Fruit fly (Drosophila melanogaster) whole organism, embryonic: ENCODE data around the gene Acp76A.

Experiments
- CG10321 ChIP-seq: fragments of 200-800 bp; sonication (Bioruptor generic); IDR thresholded peaks from 2 replicates; pipeline ENCODE4 v1.3.6; 2022; ENCODE audit warnings: missing biosample characterization, missing genetic modification characterization
- CG10959 ChIP-seq: fragments of 200-800 bp; sonication (Bioruptor generic); IDR thresholded peaks from 2 replicates; pipeline ENCODE4 v1.3.6; 2022; ENCODE audit warnings: missing biosample characterization, missing genetic modification characterization
- CG12155 ChIP-seq: fragments of 200-800 bp; sonication (Bioruptor generic); optimal IDR thresholded peaks from 3 replicates; lab custom pipeline; 2016; ENCODE audit warnings: missing biosample characterization, missing genetic modification characterization
- CG12391 ChIP-seq: fragments of 200-800 bp; sonication (Bioruptor generic); optimal IDR thresholded peaks from 3 replicates; lab custom pipeline; 2018; ENCODE audit warnings: missing biosample characterization, mild to moderate bottlenecking, missing genetic modification characterization, moderate library complexity
- CG12769 ChIP-seq: fragments of 200-800 bp; sonication (Bioruptor generic); optimal IDR thresholded peaks from 2 replicates; lab custom pipeline; 2019; ENCODE audit warnings: missing biosample characterization, mild to moderate bottlenecking, missing genetic modification characterization, moderate library complexity
- CG13624 ChIP-seq: fragments of 200-800 bp; sonication (Bioruptor generic); optimal IDR thresholded peaks from 2 replicates; lab custom pipeline; 2016; ENCODE audit warnings: missing biosample characterization, missing genetic modification characterization
- CG14441 ChIP-seq: fragments of 200-800 bp; sonication (Bioruptor generic); IDR thresholded peaks from 2 replicates; pipeline ENCODE4 v1.3.6; 2022; ENCODE audit warnings: missing biosample characterization, missing genetic modification characterization
- CG15696 ChIP-seq: fragments of 200-800 bp; sonication (Bioruptor generic); optimal IDR thresholded peaks from 2 replicates; lab custom pipeline; 2019; ENCODE audit warnings: missing biosample characterization, mild to moderate bottlenecking, missing genetic modification characterization, moderate library complexity
- CG1603 ChIP-seq: fragments of 200-800 bp; sonication (Bioruptor generic); optimal IDR thresholded peaks from 2 replicates; lab custom pipeline; 2019; ENCODE audit warnings: missing biosample characterization, mild to moderate bottlenecking, missing genetic modification characterization, moderate library complexity
- CG17361 ChIP-seq: fragments of 200-800 bp; sonication (Bioruptor generic); IDR thresholded peaks from 3 replicates; pipeline ENCODE4 v1.3.6; 2022; ENCODE audit warnings: missing biosample characterization, missing genetic modification characterization
- CG2116 ChIP-seq: fragments of 200-800 bp; sonication (Bioruptor generic); optimal IDR thresholded peaks from 3 replicates; lab custom pipeline; 2018; ENCODE audit warnings: missing biosample characterization, mild to moderate bottlenecking, missing genetic modification characterization
- CG2129 ChIP-seq: fragments of 200-800 bp; sonication (Bioruptor generic); IDR thresholded peaks from 2 replicates; pipeline ENCODE4 v1.3.6; 2022; ENCODE audit warnings: missing biosample characterization, missing genetic modification characterization; ENCODE audit not compliant: partially characterized antibody
- CG3065 ChIP-seq: fragments of 200-800 bp; sonication (Bioruptor generic); optimal IDR thresholded peaks from 2 replicates; lab custom pipeline; 2016; ENCODE audit warnings: missing biosample characterization, missing genetic modification characterization
- CG31388 ChIP-seq: fragments of 200-800 bp; sonication (Bioruptor generic); optimal IDR thresholded peaks from 2 replicates; lab custom pipeline; 2016; ENCODE audit warnings: missing biosample characterization, missing genetic modification characterization
- CG32772 ChIP-seq: fragments of 200-800 bp; sonication (Bioruptor generic); IDR thresholded peaks from 2 replicates; pipeline ENCODE4 v1.3.6; 2022; ENCODE audit warnings: missing biosample characterization, missing genetic modification characterization
- CG7839 ChIP-seq: fragments of 200-800 bp; sonication (Bioruptor generic); optimal IDR thresholded peaks from 3 replicates; lab custom pipeline; 2018; ENCODE audit warnings: missing biosample characterization, mild to moderate bottlenecking, missing genetic modification characterization, moderate library complexity
- CG8388 ChIP-seq: fragments of 200-800 bp; sonication (Bioruptor generic); optimal IDR thresholded peaks from 2 replicates; lab custom pipeline; 2019; ENCODE audit warnings: missing biosample characterization, mild to moderate bottlenecking, missing genetic modification characterization, moderate library complexity
- CG8478 ChIP-seq: fragments of >200 bp; optimal IDR thresholded peaks from 2 replicates; lab custom pipeline; 2018
- CTCF ChIP-seq: fragments of 200-800 bp; sonication (Bioruptor generic); optimal IDR thresholded peaks from 2 replicates; lab custom pipeline; 2017; ENCODE audit warnings: missing biosample characterization, mild to moderate bottlenecking, missing genetic modification characterization, moderate library complexity
- Camta ChIP-seq: fragments of 200-800 bp; sonication (Bioruptor generic); optimal IDR thresholded peaks from 2 replicates; lab custom pipeline; 2016; ENCODE audit warnings: missing biosample characterization, missing genetic modification characterization
- Dp ChIP-seq: fragments of 200-800 bp; sonication (Bioruptor generic); optimal IDR thresholded peaks from 2 replicates; lab custom pipeline; 2018; ENCODE audit warnings: missing biosample characterization, mild to moderate bottlenecking, missing genetic modification characterization, moderate library complexity
- Eip74EF ChIP-seq, 2 experiments: fragments of 200-800 bp in 1 of 2; fragments of >200 bp in 1 of 2; sonication (Bioruptor generic) in 1 of 2; optimal IDR thresholded peaks; 2 replicates each; lab custom pipeline; 2017 to 2019; ENCODE audit warnings: missing biosample characterization in 2 of 2, missing genetic modification characterization in 2 of 2, mild to moderate bottlenecking in 1 of 2, moderate library complexity in 1 of 2
- Elba2 ChIP-seq: fragments of 200-800 bp; sonication (Bioruptor generic); optimal IDR thresholded peaks from 3 replicates; lab custom pipeline; 2016; ENCODE audit warnings: missing biosample characterization, missing genetic modification characterization
- Ets97D ChIP-seq: fragments of 200-800 bp; sonication (Bioruptor generic); optimal IDR thresholded peaks from 3 replicates; lab custom pipeline; 2016; ENCODE audit warnings: missing biosample characterization, missing genetic modification characterization
- Gug ChIP-seq: fragments of 200-800 bp; sonication (Bioruptor generic); IDR thresholded peaks from 4 replicates; pipeline ENCODE4 v1.3.6; 2022; ENCODE audit warnings: missing biosample characterization, missing genetic modification characterization
- HLH3B ChIP-seq: fragments of 200-800 bp; sonication (Bioruptor generic); IDR thresholded peaks from 2 replicates; pipeline ENCODE4 v1.3.6; 2022; ENCODE audit warnings: missing biosample characterization, missing genetic modification characterization
- Hmx ChIP-seq: fragments of 200-800 bp; sonication (Bioruptor generic); optimal IDR thresholded peaks from 2 replicates; lab custom pipeline; 2016; ENCODE audit warnings: missing biosample characterization, missing genetic modification characterization
- MESR4 ChIP-seq: fragments of 200-800 bp; sonication (Bioruptor generic); optimal IDR thresholded peaks from 2 replicates; lab custom pipeline; 2018; ENCODE audit warnings: missing biosample characterization, mild to moderate bottlenecking, missing genetic modification characterization, moderate library complexity
- NC2β ChIP-seq: fragments of 200-800 bp; sonication (Bioruptor generic); optimal IDR thresholded peaks from 2 replicates; lab custom pipeline; 2016; ENCODE audit warnings: missing biosample characterization, missing genetic modification characterization
- NFAT ChIP-seq: fragments of 200-800 bp; sonication (Bioruptor generic); IDR thresholded peaks from 2 replicates; pipeline ENCODE4 v1.3.6; 2022; ENCODE audit warnings: missing biosample characterization, missing genetic modification characterization
- Poxn ChIP-seq: fragments of 200-800 bp; sonication (Bioruptor generic); IDR thresholded peaks from 2 replicates; pipeline ENCODE4 v1.3.6; 2022; ENCODE audit warnings: missing biosample characterization, missing genetic modification characterization
- Rx ChIP-seq: fragments of 200-800 bp; sonication (Bioruptor generic); IDR thresholded peaks from 2 replicates; pipeline ENCODE4 v1.3.6; 2022; ENCODE audit warnings: missing biosample characterization, missing genetic modification characterization
- Sox100B ChIP-seq: fragments of 200-800 bp; sonication (Bioruptor generic); optimal IDR thresholded peaks from 3 replicates; lab custom pipeline; 2018; ENCODE audit warnings: missing biosample characterization, mild to moderate bottlenecking, missing genetic modification characterization
- Taf1 ChIP-seq: fragments of 200-800 bp; sonication (Bioruptor generic); IDR thresholded peaks from 2 replicates; pipeline ENCODE4 v1.3.6; 2022; ENCODE audit warnings: missing biosample characterization, missing genetic modification characterization
- Trl ChIP-seq, 3 experiments: fragments of >200 bp in 2 of 3; fragments of 200-800 bp in 1 of 3; sonication (Bioruptor generic) in 1 of 3; optimal IDR thresholded peaks; 2 replicates in 1 of 3; 3 replicates in 2 of 3; lab custom pipeline; 2016 to 2017; ENCODE audit warnings: missing biosample characterization in 1 of 3, missing genetic modification characterization in 1 of 3
- ab ChIP-seq: fragments of 200-800 bp; sonication (Bioruptor generic); optimal IDR thresholded peaks from 2 replicates; lab custom pipeline; 2016; ENCODE audit warnings: missing biosample characterization, missing genetic modification characterization
- ara ChIP-seq: fragments of 200-800 bp; sonication (Bioruptor generic); IDR thresholded peaks from 2 replicates; pipeline ENCODE4 v1.3.6; 2022; ENCODE audit warnings: missing biosample characterization, missing genetic modification characterization
- cg ChIP-seq: fragments of 200-800 bp; sonication (Bioruptor generic); optimal IDR thresholded peaks from 3 replicates; lab custom pipeline; 2019; ENCODE audit warnings: missing biosample characterization, mild to moderate bottlenecking, missing genetic modification characterization, moderate library complexity
- chif ChIP-seq, 2 experiments: fragments of 200-800 bp; sonication (Bioruptor generic); optimal IDR thresholded peaks; 3 replicates each; lab custom pipeline; 2016; ENCODE audit warnings: missing biosample characterization in 2 of 2, missing genetic modification characterization in 2 of 2
- chinmo ChIP-seq: fragments of 200-800 bp; sonication (Bioruptor generic); IDR thresholded peaks from 4 replicates; pipeline ENCODE4 v1.3.6; 2022; ENCODE audit warnings: missing biosample characterization, missing genetic modification characterization; ENCODE audit not compliant: partially characterized antibody
- danr ChIP-seq: fragments of 200-800 bp; sonication (Bioruptor generic); IDR thresholded peaks from 2 replicates; pipeline ENCODE4 v1.3.6; 2022; ENCODE audit warnings: missing biosample characterization, missing genetic modification characterization
- esg ChIP-seq: fragments of 200-800 bp; sonication (Bioruptor generic); conservative IDR thresholded peaks from 2 replicates; pipeline ENCODE4 v1.3.6; 2022; ENCODE audit warnings: missing biosample characterization, missing genetic modification characterization
- exex ChIP-seq: fragments of 200-800 bp; sonication (Bioruptor generic); optimal IDR thresholded peaks from 4 replicates; lab custom pipeline; 2018; ENCODE audit warnings: missing biosample characterization, mild to moderate bottlenecking, missing genetic modification characterization, moderate library complexity
- fd64A ChIP-seq: fragments of 200-800 bp; sonication (Bioruptor generic); optimal IDR thresholded peaks from 3 replicates; lab custom pipeline; 2018; ENCODE audit warnings: missing biosample characterization, mild to moderate bottlenecking, missing genetic modification characterization
- jumu ChIP-seq: fragments of 200-800 bp; sonication (Bioruptor generic); optimal IDR thresholded peaks from 3 replicates; lab custom pipeline; 2016; ENCODE audit warnings: missing biosample characterization, missing genetic modification characterization
- scrt ChIP-seq: fragments of 200-800 bp; sonication (Bioruptor generic); optimal IDR thresholded peaks from 2 replicates; lab custom pipeline; 2018; ENCODE audit warnings: missing biosample characterization, mild to moderate bottlenecking, missing genetic modification characterization, moderate library complexity
- tna ChIP-seq: fragments of 200-800 bp; sonication (Bioruptor generic); IDR thresholded peaks from 2 replicates; pipeline ENCODE4 v1.3.6; 2022; ENCODE audit warnings: missing biosample characterization, missing genetic modification characterization; ENCODE audit not compliant: partially characterized antibody
- trem ChIP-seq: fragments of 200-800 bp; optimal IDR thresholded peaks from 3 replicates; lab custom pipeline; 2019; ENCODE audit warnings: missing biosample characterization, mild to moderate bottlenecking, missing genetic modification characterization, moderate library complexity
- trh ChIP-seq: fragments of 200-800 bp; sonication (Bioruptor generic); optimal IDR thresholded peaks from 2 replicates; lab custom pipeline; 2016; ENCODE audit warnings: missing biosample characterization, missing genetic modification characterization
- vvl ChIP-seq: fragments of 200-800 bp; sonication (Bioruptor generic); IDR thresholded peaks from 2 replicates; pipeline ENCODE4 v1.3.6; 2022; ENCODE audit warnings: missing biosample characterization, missing genetic modification characterization
- zfh1 ChIP-seq: fragments of 200-800 bp; sonication (Bioruptor generic); IDR thresholded peaks from 3 replicates; pipeline ENCODE4 v1.3.6; 2022; ENCODE audit warnings: missing biosample characterization, missing genetic modification characterization

Acp76A gene

DNA sequence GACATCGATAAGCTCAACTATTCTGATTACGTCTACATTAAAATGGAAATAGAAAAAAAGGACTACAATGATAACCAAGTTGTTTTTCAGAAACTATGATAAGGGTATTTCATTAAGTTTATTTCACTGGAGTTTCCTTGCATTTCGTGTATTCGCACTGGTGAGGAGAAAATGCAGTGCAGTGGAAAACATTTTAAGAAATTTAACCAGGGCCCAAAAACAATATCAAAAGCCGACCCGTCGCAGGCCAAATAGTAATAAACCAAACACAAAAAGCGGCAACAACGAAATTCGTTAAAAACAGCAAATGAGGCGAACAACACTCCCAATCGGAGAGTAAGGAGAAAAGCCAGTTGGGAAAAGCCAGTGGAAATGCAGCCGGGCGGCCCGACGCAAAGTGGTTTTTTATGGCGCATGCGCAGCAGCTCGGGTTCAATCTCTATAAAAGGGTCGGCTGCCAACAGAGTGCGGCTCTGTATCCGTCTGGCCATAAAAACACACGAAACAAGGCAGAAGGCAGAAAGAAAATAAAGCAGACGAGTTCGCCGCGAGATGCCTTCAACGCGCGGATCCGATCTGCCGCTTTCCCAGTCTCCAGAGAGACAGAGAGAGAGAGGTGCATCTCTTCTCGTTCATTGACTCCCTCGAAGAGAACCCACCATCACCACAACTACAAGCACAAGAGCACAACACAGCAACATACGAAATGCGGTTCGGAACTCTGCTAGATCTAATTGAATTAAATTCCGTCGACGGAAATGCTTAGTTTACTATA lies 29.3 kb upstream of the Acp76A start (continued):
- no peak for TF ChIP-seq Sox100B (GFP tag; lab: Kevin White, UChicago)
- no peak for TF ChIP-seq Hmx (GFP tag; lab: Kevin White, UChicago)
- TF ChIP-seq CG10321 (GFP tag; lab: Robert Waterston, UW): no peak
- TF ChIP-seq CG32772 (GFP tag; lab: Robert Waterston, UW): no peak
- no peak for TF ChIP-seq CG3065
- TF ChIP-seq Camta: no peak
- no peak for TF ChIP-seq CG12391 (tag; lab: Kevin White, UChicago)
- TF ChIP-seq danr (GFP tag; lab: Robert Waterston, UW): no peak
- TF ChIP-seq scrt (GFP tag; lab: Kevin White, UChicago): no peak
- TF ChIP-seq trem: no peak
- TF ChIP-seq Poxn (GFP tag; lab: Robert Waterston, UW): no peak
- no peak for TF ChIP-seq NC2β
- TF ChIP-seq CG8388 (GFP tag; lab: Kevin White, UChicago): no peak
- peak; percentile 40 to 79 for TF ChIP-seq Trl (optimal IDR thresholded peaks at IDR 0.05; lab: Kevin White, UChicago)
- no peak for TF ChIP-seq Trl (GFP tag; optimal IDR thresholded peaks at IDR 0.05; lab: Kevin White, UChicago)
- TF ChIP-seq Elba2 (GFP tag; lab: Kevin White, UChicago): peak; percentile 50
- no peak for TF ChIP-seq CG13624 (GFP tag; lab: Kevin White, UChicago)
- TF ChIP-seq CG31388 (GFP tag; lab: Kevin White, UChicago): no peak
- TF ChIP-seq CG2116 (GFP tag; lab: Kevin White, UChicago): no peak
- TF ChIP-seq vvl (GFP tag; lab: Robert Waterston, UW): peak; percentile 19; the same call in 1 of the 2 replicates
- TF ChIP-seq CG7839: no peak
- no peak for TF ChIP-seq ab (GFP tag; lab: Kevin White, UChicago)
- no peak for TF ChIP-seq CG1603
- TF ChIP-seq trh (GFP tag; lab: Kevin White, UChicago): no peak
- no peak for TF ChIP-seq ara (GFP tag; lab: Robert Waterston, UW)
- TF ChIP-seq Ets97D (GFP tag; lab: Kevin White, UChicago): no peak
- peak; percentile 73 for TF ChIP-seq cg (GFP tag; lab: Kevin White, UChicago)
- TF ChIP-seq esg (GFP tag; lab: Robert Waterston, UW): no peak
- no peak for TF ChIP-seq Dp (GFP tag; lab: Kevin White, UChicago)
- no peak for TF ChIP-seq Taf1
- 0 out of 4 replicates have a peak, but pooled peaks have one; percentile 18 for TF ChIP-seq chinmo (GFP tag; lab: Robert Waterston, UW)
- TF ChIP-seq CG2129: no peak
- no peak for TF ChIP-seq CG12155 (GFP tag; lab: Kevin White, UChicago)
- no peak for TF ChIP-seq CG8478 (lab: Kevin White, UChicago)
- TF ChIP-seq chif (GFP tag; optimal IDR thresholded peaks at IDR 0.05; lab: Kevin White, UChicago): no peak
- TF ChIP-seq zfh1 (GFP tag; lab: Robert Waterston, UW): 0 out of 3 replicates have a peak, but pooled peaks have one; percentile 9
- no peak for TF ChIP-seq CG15696
- no peak for TF ChIP-seq fd64A
- no peak for TF ChIP-seq tna (GFP tag; lab: Robert Waterston, UW)
- no peak for TF ChIP-seq MESR4 (GFP tag; lab: Kevin White, UChicago)
- TF ChIP-seq CG10959 (GFP tag; lab: Robert Waterston, UW): no peak
- no peak for TF ChIP-seq CG17361 (GFP tag; lab: Robert Waterston, UW)
- peak; percentile 40 for TF ChIP-seq CG12769 (tag; lab: Kevin White, UChicago)
- no peak for TF ChIP-seq Gug (GFP tag; lab: Robert Waterston, UW)
- TF ChIP-seq HLH3B (GFP tag; lab: Robert Waterston, UW): no peak
- TF ChIP-seq CTCF (GFP tag; lab: Kevin White, UChicago): peak; percentile 5
- TF ChIP-seq NFAT (GFP tag; lab: Robert Waterston, UW): no peak
- no peak for TF ChIP-seq Eip74EF (GFP tag; optimal IDR thresholded peaks at IDR 0.05; lab: Kevin White, UChicago)
- no peak for TF ChIP-seq exex (tag; lab: Kevin White, UChicago)
- TF ChIP-seq Rx (GFP tag; lab: Robert Waterston, UW): no peak
- TF ChIP-seq CG14441 (GFP tag; lab: Robert Waterston, UW): no peak
- TF ChIP-seq jumu (GFP tag; lab: Kevin White, UChicago): no peak
